Worm (Caenorhabditis elegans): ENCODE data around the gene nrf-5.

DNA sequence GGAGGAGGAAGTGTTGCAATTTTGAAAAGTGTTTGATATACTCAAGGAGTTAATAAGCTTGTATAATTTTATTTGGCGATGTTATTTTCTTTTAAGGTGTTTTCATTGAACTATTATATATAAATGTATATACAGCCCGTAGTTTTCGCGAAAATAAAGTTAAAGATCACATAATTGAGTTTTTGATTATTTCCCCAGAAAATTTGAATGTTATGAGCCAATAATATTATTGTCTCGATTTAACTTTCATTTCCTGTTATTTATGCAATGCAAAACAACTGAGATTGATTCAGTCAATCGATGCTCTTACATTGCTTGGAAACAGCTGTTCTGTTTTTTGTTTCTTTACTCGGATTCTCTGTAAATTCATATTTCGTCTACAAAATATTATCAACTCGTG is 20.3 kb downstream of the nrf-5 start, which contains the start of gene srx-133:
- TF ChIP-seq flt-1 (GFP tag; IDR thresholded peaks at IDR 0.05) (no peak), ama-1 (optimal IDR thresholded peaks at IDR 0.05) (no peak)
